Fruit fly (Drosophila melanogaster) S2 (cell line): ENCODE data around the gene CG31609.

ENCODE experiments used
- CG8478 ChIP-seq: fragments of >200 bp; optimal IDR thresholded peaks from 2 replicates; lab custom pipeline; 2018
- CTCF ChIP-seq, 2 experiments: fragments of >200 bp; optimal IDR thresholded peaks; 2 replicates each; lab custom pipeline; 2018

- no peak for TF ChIP-seq CG8478 (lab: Kevin White, UChicago)
- no peak for TF ChIP-seq CTCF (optimal IDR thresholded peaks at IDR 0.05; lab: Kevin White, UChicago)
These were observed 29.8 kb downstream of the CG31609 start for dm6 chr2L:9127072-9127646.
